Fruit fly (Drosophila melanogaster) S2 (cell line): ENCODE data around the gene lectin-24A.

Source experiments
- CG8478 ChIP-seq: fragments of >200 bp; optimal IDR thresholded peaks from 2 replicates; lab custom pipeline; 2018
- CTCF ChIP-seq, 2 experiments: fragments of >200 bp; optimal IDR thresholded peaks; 2 replicates each; lab custom pipeline; 2018

Gene lectin-24A

DNA sequence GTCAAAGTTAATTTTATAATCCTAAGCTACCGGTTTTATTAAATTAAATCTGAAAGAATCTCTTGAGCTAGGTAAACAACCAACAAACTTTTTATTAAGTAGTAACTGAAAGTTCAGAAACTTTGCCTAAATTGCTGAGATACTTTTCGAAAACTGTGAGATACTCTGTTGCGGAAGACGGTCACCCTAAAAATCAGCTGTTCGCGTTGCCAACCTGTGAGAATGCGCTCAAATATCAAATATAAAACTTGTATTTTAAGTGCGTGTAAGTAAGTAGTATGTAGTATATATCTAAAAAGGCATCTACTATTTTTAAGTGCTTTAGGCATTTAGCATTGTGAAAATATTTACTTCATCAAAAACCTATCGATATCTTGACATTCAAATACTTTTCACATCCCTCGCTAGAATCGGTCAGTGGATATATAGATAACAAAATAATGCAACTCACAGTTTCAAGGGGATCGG is 4.6 kb downstream of the lectin-24A start, which contains the start of the genes CG31955 and CG2818:
Gene CG31955, minus strand, starts transcription at position 157 of the 468 bp plus-strand sequence.
Gene CG2818, plus strand, starts transcription at position 412 of the 468 bp plus-strand sequence.
- TF ChIP-seq CG8478 (no peak), CTCF (optimal IDR thresholded peaks at IDR 0.05; lab: Kevin White, UChicago) (no peak)

DNA sequence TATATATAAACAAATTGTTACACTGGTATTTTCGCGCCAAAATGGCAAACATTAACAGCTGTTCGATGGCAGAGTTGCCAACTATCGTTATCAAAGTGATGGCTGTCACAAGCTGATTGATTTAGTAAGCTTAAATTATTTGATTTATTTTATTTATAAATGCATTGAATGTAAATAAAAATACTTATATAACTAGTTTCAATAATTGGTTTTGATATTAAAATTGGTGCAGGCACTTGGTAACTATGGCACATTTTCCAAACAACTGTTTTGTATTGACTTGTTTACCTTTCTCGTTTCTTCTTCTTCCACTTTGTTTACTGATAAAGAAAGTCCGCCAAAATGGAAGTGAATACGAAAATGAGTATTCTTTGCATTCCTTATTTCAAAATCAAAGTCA is 5.9 kb downstream of the lectin-24A start, which contains the start of gene cutlet:
Gene cutlet, minus strand, starts transcription at position 84 of the 400 bp plus-strand sequence.
- TF ChIP-seq CTCF (optimal IDR thresholded peaks at IDR 0.05; lab: Kevin White, UChicago) (no peak), CG8478 (no peak)

DNA sequence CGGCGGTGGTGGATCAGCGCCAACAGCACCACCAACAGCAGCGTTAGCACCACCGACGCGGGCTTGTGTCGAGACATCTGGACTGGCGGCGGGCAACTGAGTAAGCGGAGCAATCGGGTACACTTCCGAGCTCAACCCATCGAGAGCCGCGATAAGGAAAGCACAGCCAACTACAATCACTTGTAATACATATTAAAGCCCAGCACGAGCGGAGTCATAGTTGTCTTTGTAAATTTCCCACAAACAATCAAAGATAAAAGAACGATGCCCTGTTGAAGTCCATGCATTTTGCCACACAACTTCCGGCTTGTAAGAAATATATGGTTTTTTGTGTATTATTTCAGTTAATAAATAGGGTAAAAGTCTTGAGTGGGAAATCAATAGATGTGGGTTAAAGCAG is 10.6 kb downstream of the lectin-24A start, which contains the start of gene CG31777:
Gene CG31777, minus strand, starts transcription at position 101 of the 400 bp plus-strand sequence.
- no peak for TF ChIP-seq CG8478
- TF ChIP-seq CTCF (optimal IDR thresholded peaks at IDR 0.05; lab: Kevin White, UChicago), result no peak

DNA sequence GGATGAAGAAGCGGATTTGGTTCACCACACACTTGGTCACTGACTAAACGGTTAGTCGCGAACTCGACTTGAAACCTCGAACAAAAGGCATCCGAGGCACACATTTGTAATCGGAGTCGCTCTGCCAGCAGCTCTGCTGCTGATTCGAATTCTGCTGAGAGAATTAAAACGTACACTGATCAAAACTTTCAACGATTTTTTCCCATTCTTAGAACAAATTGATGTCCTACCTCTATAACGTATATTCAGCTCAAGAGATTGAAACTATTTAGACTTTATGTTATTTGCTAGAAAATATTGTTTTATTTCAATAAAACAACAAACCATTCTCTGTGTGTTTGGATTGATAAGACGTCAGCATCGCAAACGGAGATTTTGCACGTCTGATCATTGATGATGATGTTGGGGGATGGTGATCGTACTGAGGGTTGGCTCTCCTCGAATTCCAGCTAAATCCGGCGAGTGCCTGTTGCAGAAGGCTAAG is 12.1 kb downstream of the lectin-24A start, which contains the start of gene CG31778:
Gene CG31778, minus strand, starts transcription at position 51 of the 484 bp plus-strand sequence.
- no peak for TF ChIP-seq CTCF (optimal IDR thresholded peaks at IDR 0.05; lab: Kevin White, UChicago)
- no peak for TF ChIP-seq CG8478

DNA sequence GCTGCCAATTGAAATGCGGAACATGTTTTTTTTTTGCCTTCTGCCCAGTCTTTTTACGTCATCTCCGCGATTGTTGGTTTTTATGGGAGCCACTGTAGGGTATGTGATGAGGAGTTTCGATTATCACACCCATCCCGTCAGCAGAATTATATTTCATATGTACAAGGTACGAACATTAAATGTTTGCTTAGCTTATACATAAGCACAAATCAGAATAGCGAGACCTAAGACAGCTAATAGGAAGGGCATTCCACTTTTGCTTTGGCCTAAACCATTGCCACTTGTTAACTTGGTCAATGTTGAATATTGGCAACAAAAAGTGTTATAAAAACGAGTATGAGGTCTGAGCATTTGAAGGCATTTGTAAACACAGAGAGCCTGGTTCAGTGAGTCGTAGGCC is 14.3 kb downstream of the lectin-24A start, which contains the start of gene CG2816:
Gene CG2816, plus strand, starts transcription at position 400 of the 400 bp plus-strand sequence.
- TF ChIP-seq CG8478 (no peak), CTCF (optimal IDR thresholded peaks at IDR 0.05; lab: Kevin White, UChicago) (no peak)

DNA sequence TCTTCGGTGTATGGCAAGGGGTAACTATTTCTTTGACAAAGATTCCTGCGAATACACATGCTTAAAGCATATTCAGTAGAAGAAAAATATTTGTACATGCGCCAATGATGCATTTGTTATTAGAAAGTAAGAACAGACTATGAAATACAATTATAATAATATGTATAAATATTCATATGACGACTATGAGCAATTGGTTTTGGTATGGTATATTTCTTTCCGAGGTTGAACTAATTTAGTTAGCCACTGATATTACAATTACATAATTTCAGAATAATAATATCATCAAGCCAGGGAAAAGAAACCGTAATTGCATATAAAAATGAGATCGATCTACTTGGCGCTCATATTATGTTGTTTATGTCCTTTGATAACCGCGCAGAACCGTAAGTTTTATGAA is 16.0 kb downstream of the lectin-24A start, which contains the start of gene CG43145:
Gene CG43145, plus strand, starts transcription at position 301 of the 400 bp plus-strand sequence.
- TF ChIP-seq CG8478 (no peak), CTCF (optimal IDR thresholded peaks at IDR 0.05; lab: Kevin White, UChicago) (no peak)

DNA sequence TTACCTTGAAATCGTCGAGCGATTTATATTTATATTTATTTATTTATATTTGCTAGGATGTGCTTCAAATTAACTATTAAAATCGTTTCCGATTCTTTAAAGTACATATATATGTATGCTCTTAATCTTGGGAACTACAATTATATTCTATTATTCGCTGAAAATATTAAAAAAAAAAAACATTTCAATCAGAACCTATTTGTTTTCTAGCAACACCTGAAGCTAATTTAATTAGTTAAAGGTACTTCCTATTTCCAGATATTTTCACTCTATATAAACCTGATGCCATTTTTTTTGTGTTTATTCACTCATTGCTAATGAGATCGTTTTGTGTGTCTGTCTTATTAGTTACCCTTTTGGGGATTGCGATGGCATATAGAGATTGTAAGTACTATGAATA is 16.6 kb downstream of the lectin-24A start, which contains the start of gene CG42467:
Gene CG42467, plus strand, starts transcription at position 301 of the 400 bp plus-strand sequence.
- TF ChIP-seq CG8478, result no peak
- no peak for TF ChIP-seq CTCF (optimal IDR thresholded peaks at IDR 0.05; lab: Kevin White, UChicago)

DNA sequence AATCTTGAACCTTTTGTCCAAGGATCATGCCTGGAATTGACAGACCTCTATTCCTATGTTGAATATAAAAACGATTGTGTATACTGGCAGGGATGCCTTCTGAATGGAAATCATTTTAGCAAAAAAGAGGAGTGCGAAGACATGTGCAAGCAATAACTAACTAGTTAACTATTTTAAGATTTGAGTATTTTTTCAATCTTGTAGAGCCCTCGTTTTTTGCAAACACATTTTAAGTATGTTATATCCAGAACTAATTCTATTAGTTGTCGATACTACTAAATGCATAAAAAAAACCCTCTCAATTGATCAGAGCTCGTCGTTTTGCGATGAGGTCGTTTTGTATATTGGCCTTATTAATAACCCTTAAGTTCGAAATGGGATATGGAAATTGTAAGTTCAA is 17.2 kb downstream of the lectin-24A start, which contains the start of gene Sfp24C1:
Gene Sfp24C1, plus strand, starts transcription at position 301 of the 400 bp plus-strand sequence.
- TF ChIP-seq CTCF (optimal IDR thresholded peaks at IDR 0.05; lab: Kevin White, UChicago) (no peak), CG8478 (no peak)

DNA sequence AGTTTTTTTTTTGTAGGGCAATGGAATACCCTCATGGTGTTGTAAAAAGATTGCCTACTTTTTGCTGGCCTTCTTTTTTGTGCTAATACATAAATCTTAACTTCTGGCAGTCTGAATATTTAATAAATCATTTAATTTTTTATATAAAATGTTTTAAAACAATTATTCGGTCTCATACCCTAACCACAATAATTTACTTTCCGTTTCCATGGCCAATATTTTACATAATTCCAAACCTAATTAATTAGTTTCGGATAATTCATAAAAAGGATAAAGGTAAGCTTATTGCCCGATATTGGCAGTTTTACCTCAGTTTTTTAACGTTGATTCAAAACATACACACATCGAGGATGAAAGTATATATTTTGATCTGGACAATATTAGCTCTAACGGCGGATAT is 17.7 kb downstream of the lectin-24A start, which contains the start of gene CG42465:
Gene CG42465, plus strand, starts transcription at position 301 of the 400 bp plus-strand sequence.
- TF ChIP-seq CTCF (optimal IDR thresholded peaks at IDR 0.05; lab: Kevin White, UChicago), result no peak
- no peak for TF ChIP-seq CG8478

DNA sequence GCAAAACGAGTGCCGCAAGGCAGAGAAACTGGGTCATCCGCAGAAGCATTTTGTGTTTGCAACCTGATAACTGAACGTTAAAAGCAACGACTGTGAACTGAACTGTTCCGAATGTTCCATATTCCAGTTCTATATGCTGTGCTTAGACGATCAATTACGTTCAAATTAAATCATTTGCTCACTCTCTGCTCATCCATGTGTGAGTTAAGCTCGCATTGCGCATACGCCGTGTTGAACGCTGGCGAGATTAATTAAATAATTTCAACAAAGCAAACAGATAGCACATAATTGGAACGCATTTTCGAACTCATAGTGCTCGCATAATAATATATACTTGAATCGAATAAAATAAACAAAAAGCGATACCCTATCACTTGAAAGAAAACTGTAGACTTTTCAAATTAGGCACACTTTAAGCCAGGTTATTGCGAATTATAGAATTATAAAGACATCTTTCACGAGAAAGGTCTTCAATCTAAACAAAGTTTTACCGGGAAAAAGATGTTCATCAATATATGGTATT is 18.5 kb downstream of the lectin-24A start, which contains the start of the genes CG10031 and CG42464:
Gene CG10031, minus strand, starts transcription at position 101 of the 523 bp plus-strand sequence.
Gene CG42464, plus strand, starts transcription at position 473 of the 523 bp plus-strand sequence.
- TF ChIP-seq CG8478, result no peak
- TF ChIP-seq CTCF (optimal IDR thresholded peaks at IDR 0.05; lab: Kevin White, UChicago), result no peak

DNA sequence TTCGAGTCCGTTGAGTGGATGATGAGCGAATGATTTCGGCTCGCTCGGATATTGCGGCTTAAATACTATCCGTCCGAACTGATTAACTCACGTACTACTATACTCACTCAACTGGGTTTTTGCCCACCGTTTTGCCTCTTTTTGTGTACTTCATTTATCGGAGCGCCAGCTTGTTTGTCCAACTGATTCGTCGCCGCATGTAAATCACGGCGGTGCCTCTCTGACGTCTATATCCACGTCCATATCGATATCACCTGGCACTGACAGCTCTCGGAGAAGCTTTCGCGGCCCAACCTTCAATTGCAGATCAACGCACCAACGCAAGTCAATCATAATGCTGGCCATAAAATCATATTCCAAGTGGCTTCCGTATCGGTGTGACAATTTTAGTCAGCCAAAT is 19.8 kb downstream of the lectin-24A start, which contains the start of gene CG3604:
Gene CG3604, minus strand, starts transcription at position 101 of the 400 bp plus-strand sequence.
- TF ChIP-seq CG8478 (no peak), CTCF (optimal IDR thresholded peaks at IDR 0.05; lab: Kevin White, UChicago) (no peak)

DNA sequence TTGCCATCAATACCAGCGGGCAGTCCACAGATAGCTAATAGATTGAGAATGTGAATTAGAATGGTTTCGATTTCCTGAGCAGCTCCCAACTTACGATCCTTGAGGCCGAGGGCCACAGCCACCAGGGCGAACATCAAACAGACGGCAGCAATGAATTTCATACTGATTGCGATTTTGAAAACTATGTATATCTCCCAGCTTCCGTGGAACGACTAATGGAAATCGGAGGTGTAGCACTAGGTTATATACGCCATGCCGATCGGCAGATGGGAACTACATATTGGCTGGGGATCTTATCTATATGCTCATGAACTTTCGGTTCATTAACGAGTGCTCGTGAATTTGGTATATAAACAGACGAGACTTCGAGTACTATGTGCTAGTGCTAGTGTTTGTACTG is 21.1 kb downstream of the lectin-24A start, which contains the start of gene IM33:
Gene IM33, minus strand, starts transcription at position 221 of the 400 bp plus-strand sequence.
- TF ChIP-seq CTCF (optimal IDR thresholded peaks at IDR 0.05; lab: Kevin White, UChicago) (no peak), CG8478 (no peak)

DNA sequence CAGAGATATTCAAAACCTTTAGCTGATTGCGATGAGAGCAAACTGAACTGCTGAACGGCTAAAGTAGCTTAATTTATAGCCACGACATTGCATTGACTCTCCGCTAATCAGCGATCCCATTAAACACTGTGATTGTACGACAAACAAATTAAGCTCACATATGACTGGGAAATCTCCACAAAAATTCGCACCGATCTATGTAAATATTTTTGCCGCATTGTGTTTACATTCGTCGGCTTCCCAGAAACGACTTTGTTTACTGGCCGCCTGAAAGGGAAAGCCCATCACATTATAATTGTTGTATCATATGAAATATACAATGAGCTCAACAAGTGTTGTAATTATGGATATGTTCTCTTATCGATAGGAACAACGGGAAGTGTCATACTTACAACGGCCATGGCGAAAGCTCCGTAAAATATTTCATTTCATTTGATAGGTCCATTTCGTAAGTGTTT is 22.2 kb downstream of the lectin-24A start, which contains the start of gene CG16713:
Gene CG16713, minus strand, starts transcription at position 51 of the 458 bp plus-strand sequence.
- TF ChIP-seq CTCF (optimal IDR thresholded peaks at IDR 0.05; lab: Kevin White, UChicago), result no peak

DNA sequence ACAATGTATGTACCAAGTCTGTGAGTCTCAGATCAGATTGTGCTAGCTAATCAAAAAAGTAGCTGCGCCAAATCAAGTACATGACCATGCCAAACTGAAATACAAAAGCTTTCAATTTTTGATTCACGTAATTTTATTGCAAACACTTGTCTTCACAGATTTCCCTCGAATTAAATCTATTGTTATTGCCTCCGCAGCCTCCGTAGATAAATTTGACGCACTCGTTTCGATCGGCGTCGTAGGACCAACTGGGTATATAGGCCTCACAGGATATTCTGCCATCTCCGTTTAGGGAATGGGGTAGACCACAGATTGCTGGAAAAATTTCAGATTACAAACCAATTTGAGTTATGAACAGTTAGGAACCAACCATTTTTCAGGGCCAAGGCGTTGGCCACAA is 22.7 kb downstream of the lectin-24A start, which contains the start of gene CG43165:
Gene CG43165, minus strand, starts transcription at position 101 of the 400 bp plus-strand sequence.
- no peak for TF ChIP-seq CTCF (optimal IDR thresholded peaks at IDR 0.05; lab: Kevin White, UChicago)
- TF ChIP-seq CG8478, result no peak

DNA sequence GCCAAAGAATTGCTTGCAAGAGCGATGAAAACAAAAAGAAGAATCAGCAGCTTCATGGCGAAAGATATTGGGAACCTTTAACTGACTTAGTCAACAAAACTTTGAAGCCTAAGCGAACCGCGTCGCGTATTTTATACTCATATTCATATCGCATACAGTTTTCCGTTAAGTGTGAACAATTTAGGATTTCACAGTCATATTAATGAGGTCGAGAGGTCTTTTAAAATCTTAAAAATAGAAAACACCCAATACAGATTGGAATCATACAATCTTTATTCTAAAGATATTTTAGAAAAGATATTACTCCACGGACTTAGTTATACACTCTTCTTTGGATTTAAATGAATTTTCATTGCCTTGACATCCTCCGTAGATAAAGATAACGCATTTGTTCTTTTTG is 23.8 kb downstream of the lectin-24A start, which contains the start of gene Acp24A4:
Gene Acp24A4, minus strand, starts transcription at position 101 of the 400 bp plus-strand sequence.
- TF ChIP-seq CTCF (optimal IDR thresholded peaks at IDR 0.05; lab: Kevin White, UChicago), result no peak
- no peak for TF ChIP-seq CG8478
